Fruit fly (Drosophila melanogaster) whole organism, embryonic: ENCODE results near the gene gl.

ENCODE experiments used
- CG18476 ChIP-seq: fragments of 200-800 bp; sonication (Bioruptor generic); optimal IDR thresholded peaks from 2 replicates; lab custom pipeline; 2016; ENCODE audit warnings: missing biosample characterization, mild to moderate bottlenecking, missing genetic modification characterization
- CG7928 ChIP-seq: fragments of 200-800 bp; sonication (Bioruptor generic); optimal IDR thresholded peaks from 2 replicates; lab custom pipeline; 2017; ENCODE audit warnings: missing biosample characterization, mild to moderate bottlenecking, missing genetic modification characterization
- Hr78 ChIP-seq, 2 experiments: fragments of 200-800 bp in 1 of 2; fragments of >200 bp in 1 of 2; sonication (Bioruptor generic) in 1 of 2; optimal IDR thresholded peaks; 2 replicates each; lab custom pipeline; 2017 to 2019; ENCODE audit warnings: missing biosample characterization in 2 of 2, missing genetic modification characterization in 2 of 2, mild to moderate bottlenecking in 1 of 2, moderate library complexity in 1 of 2
- mam ChIP-seq: fragments of 200-800 bp; sonication (Bioruptor generic); optimal IDR thresholded peaks from 3 replicates; lab custom pipeline; 2016; ENCODE audit warnings: missing biosample characterization, missing genetic modification characterization
- seq ChIP-seq: fragments of 200-800 bp; sonication (Bioruptor generic); IDR thresholded peaks from 2 replicates; pipeline ENCODE4 v1.3.6; 2022; ENCODE audit warnings: missing biosample characterization, missing genetic modification characterization

DNA sequence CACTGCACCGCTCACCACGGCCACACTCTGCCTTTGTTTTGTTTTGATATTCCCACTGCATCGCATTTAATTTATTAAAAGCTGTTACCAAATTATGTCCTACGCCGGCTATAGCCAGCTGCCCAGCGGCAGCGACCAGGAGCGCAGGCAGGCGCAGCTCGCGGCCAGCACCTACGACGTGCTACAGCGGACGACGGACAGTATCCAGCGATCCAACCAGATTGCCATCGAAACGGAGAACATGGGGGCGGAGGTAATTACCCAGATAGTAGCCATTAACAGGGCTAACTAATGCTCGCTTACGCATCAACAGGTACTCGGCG, 27.1 kb upstream of the gl start:
- TF ChIP-seq seq (no peak), CG7928 (no peak), mam (no peak), CG18476 (GFP tag; lab: Kevin White, UChicago) (no peak), Hr78 (GFP tag; optimal IDR thresholded peaks at IDR 0.05; lab: Kevin White, UChicago) (no peak)
